Fruit fly (Drosophila melanogaster) whole organism, embryonic: ENCODE results near the gene CG8507.

Experiments used
- Aef1 ChIP-seq: fragments of 200-800 bp; sonication (Bioruptor generic); IDR thresholded peaks from 3 replicates; pipeline ENCODE4 v1.3.6; 2022; ENCODE audit warnings: missing biosample characterization, missing genetic modification characterization
- BEAF-32 ChIP-seq: fragments of 200-800 bp; sonication (Bioruptor generic); optimal IDR thresholded peaks from 3 replicates; lab custom pipeline; 2017; ENCODE audit warnings: missing biosample characterization, missing genetic modification characterization, mild to moderate bottlenecking, moderate library complexity, missing genetic modification reagents
- CG10366 ChIP-seq: fragments of 200-800 bp; sonication (Bioruptor generic); IDR thresholded peaks from 2 replicates; pipeline ENCODE4 v1.3.6; 2022; ENCODE audit warnings: missing biosample characterization, missing genetic modification characterization
- CG11085 ChIP-seq: fragments of 200-800 bp; sonication (Bioruptor generic); IDR thresholded peaks from 2 replicates; pipeline ENCODE4 v1.3.6; 2022; ENCODE audit warnings: missing biosample characterization, missing genetic modification characterization
- CG12744 ChIP-seq: fragments of 200-800 bp; sonication (Bioruptor generic); optimal IDR thresholded peaks from 2 replicates; lab custom pipeline; 2016; ENCODE audit warnings: missing biosample characterization, missing genetic modification characterization
- CG15514 ChIP-seq: fragments of 200-800 bp; sonication (Bioruptor generic); optimal IDR thresholded peaks from 3 replicates; lab custom pipeline; 2017; ENCODE audit warnings: missing biosample characterization, missing genetic modification characterization, mild to moderate bottlenecking, moderate library complexity, missing genetic modification reagents
- CG2129 ChIP-seq: fragments of 200-800 bp; sonication (Bioruptor generic); IDR thresholded peaks from 2 replicates; pipeline ENCODE4 v1.3.6; 2022; ENCODE audit warnings: missing biosample characterization, missing genetic modification characterization; ENCODE audit not compliant: partially characterized antibody
- CG2678 ChIP-seq: fragments of 200-800 bp; sonication (Bioruptor generic); optimal IDR thresholded peaks from 3 replicates; lab custom pipeline; 2019; ENCODE audit warnings: missing biosample characterization, mild to moderate bottlenecking, missing genetic modification characterization, moderate library complexity
- CG2875 ChIP-seq: fragments of 200-800 bp; sonication (Bioruptor generic); optimal IDR thresholded peaks from 2 replicates; lab custom pipeline; 2017; ENCODE audit warnings: missing biosample characterization, mild to moderate bottlenecking, missing genetic modification characterization, missing genetic modification reagents
- CG31441 ChIP-seq: fragments of 200-800 bp; sonication (Bioruptor generic); IDR thresholded peaks from 2 replicates; pipeline ENCODE4 v1.3.6; 2022; ENCODE audit warnings: missing biosample characterization, missing genetic modification characterization
- CG34422 ChIP-seq: fragments of 200-800 bp; sonication (Bioruptor generic); IDR thresholded peaks from 3 replicates; pipeline ENCODE4 v1.3.6; 2022; ENCODE audit warnings: missing biosample characterization, missing genetic modification characterization
- CG4617 ChIP-seq: fragments of 200-800 bp; sonication (Bioruptor generic); optimal IDR thresholded peaks from 3 replicates; lab custom pipeline; 2016; ENCODE audit warnings: missing biosample characterization, missing genetic modification characterization, borderline replicate concordance
- CG5953 ChIP-seq: fragments of 200-800 bp; sonication (Bioruptor generic); IDR thresholded peaks from 2 replicates; pipeline ENCODE4 v1.3.6; 2022; ENCODE audit warnings: missing biosample characterization, missing genetic modification characterization
- CG6791 ChIP-seq: fragments of 200-800 bp; sonication (Bioruptor generic); IDR thresholded peaks from 3 replicates; pipeline ENCODE4 v1.3.6; 2022; ENCODE audit warnings: missing biosample characterization, missing genetic modification characterization; ENCODE audit not compliant: partially characterized antibody
- CG9797 ChIP-seq: fragments of 200-800 bp; sonication (Bioruptor generic); optimal IDR thresholded peaks from 3 replicates; lab custom pipeline; 2018; ENCODE audit warnings: missing biosample characterization, mild to moderate bottlenecking, missing genetic modification characterization
- Dll ChIP-seq: fragments of 200-800 bp; sonication (Bioruptor generic); IDR thresholded peaks from 4 replicates; pipeline ENCODE4 v1.3.6; 2022; ENCODE audit warnings: missing biosample characterization, missing genetic modification characterization; ENCODE audit not compliant: partially characterized antibody
- Doc3 ChIP-seq: fragments of 200-800 bp; sonication (Bioruptor generic); IDR thresholded peaks from 3 replicates; pipeline ENCODE4 v1.3.6; 2022; ENCODE audit warnings: missing biosample characterization, missing genetic modification characterization; ENCODE audit not compliant: partially characterized antibody
- Dp ChIP-seq: fragments of 200-800 bp; sonication (Bioruptor generic); optimal IDR thresholded peaks from 2 replicates; lab custom pipeline; 2018; ENCODE audit warnings: missing biosample characterization, mild to moderate bottlenecking, missing genetic modification characterization, moderate library complexity
- Dref ChIP-seq: fragments of 200-800 bp; sonication (Bioruptor generic); IDR thresholded peaks from 2 replicates; pipeline ENCODE4 v1.3.6; 2022; ENCODE audit warnings: missing biosample characterization, missing genetic modification characterization
- E2f2 ChIP-seq: fragments of 200-800 bp; sonication (Bioruptor generic); IDR thresholded peaks from 2 replicates; pipeline ENCODE4 v1.3.6; 2022; ENCODE audit warnings: missing biosample characterization, missing genetic modification characterization
- HLH4C ChIP-seq: fragments of 200-800 bp; sonication (Bioruptor generic); IDR thresholded peaks from 3 replicates; pipeline ENCODE4 v1.3.6; 2022; ENCODE audit warnings: missing biosample characterization, missing genetic modification characterization; ENCODE audit not compliant: partially characterized antibody
- MBD-R2 ChIP-seq: fragments of 200-800 bp; sonication (Bioruptor generic); IDR thresholded peaks from 2 replicates; pipeline ENCODE4 v1.3.6; 2022; ENCODE audit warnings: missing biosample characterization, missing genetic modification characterization
- MESR4 ChIP-seq: fragments of 200-800 bp; sonication (Bioruptor generic); optimal IDR thresholded peaks from 2 replicates; lab custom pipeline; 2018; ENCODE audit warnings: missing biosample characterization, mild to moderate bottlenecking, missing genetic modification characterization, moderate library complexity
- Myb ChIP-seq: fragments of 200-800 bp; sonication (Bioruptor generic); optimal IDR thresholded peaks from 2 replicates; lab custom pipeline; 2016; ENCODE audit warnings: missing biosample characterization, missing genetic modification characterization
- NFAT ChIP-seq: fragments of 200-800 bp; sonication (Bioruptor generic); IDR thresholded peaks from 2 replicates; pipeline ENCODE4 v1.3.6; 2022; ENCODE audit warnings: missing biosample characterization, missing genetic modification characterization
- Opbp ChIP-seq: fragments of 200-800 bp; sonication (Bioruptor generic); IDR thresholded peaks from 3 replicates; pipeline ENCODE4 v1.3.6; 2022; ENCODE audit warnings: missing biosample characterization, missing genetic modification characterization; ENCODE audit not compliant: partially characterized antibody
- Scr ChIP-seq: fragments of 200-800 bp; sonication (Bioruptor generic); IDR thresholded peaks from 2 replicates; pipeline ENCODE4 v1.3.6; 2022; ENCODE audit warnings: missing biosample characterization, missing genetic modification characterization; ENCODE audit not compliant: partially characterized antibody
- abd-A ChIP-seq: fragments of 200-800 bp; sonication (Bioruptor generic); optimal IDR thresholded peaks from 3 replicates; lab custom pipeline; 2019; ENCODE audit warnings: missing biosample characterization, mild to moderate bottlenecking, missing genetic modification characterization, moderate library complexity
- bbx ChIP-seq: fragments of 200-800 bp; sonication (Bioruptor generic); IDR thresholded peaks from 2 replicates; pipeline ENCODE4 v1.3.6; 2022; ENCODE audit warnings: missing biosample characterization, missing genetic modification characterization; ENCODE audit not compliant: partially characterized antibody
- bigmax ChIP-seq: fragments of 200-800 bp; sonication (Bioruptor generic); optimal IDR thresholded peaks from 2 replicates; lab custom pipeline; 2018; ENCODE audit warnings: missing biosample characterization, mild to moderate bottlenecking, missing genetic modification characterization
- chinmo ChIP-seq: fragments of 200-800 bp; sonication (Bioruptor generic); IDR thresholded peaks from 4 replicates; pipeline ENCODE4 v1.3.6; 2022; ENCODE audit warnings: missing biosample characterization, missing genetic modification characterization; ENCODE audit not compliant: partially characterized antibody
- crol ChIP-seq: fragments of 200-800 bp; sonication (Bioruptor generic); IDR thresholded peaks from 2 replicates; pipeline ENCODE4 v1.3.6; 2022; ENCODE audit warnings: missing biosample characterization, missing genetic modification characterization
- gfzf ChIP-seq: fragments of 200-800 bp; sonication (Bioruptor generic); optimal IDR thresholded peaks from 2 replicates; lab custom pipeline; 2016; ENCODE audit warnings: missing biosample characterization, mild to moderate bottlenecking, missing genetic modification characterization, moderate library complexity
- gsb ChIP-seq: fragments of 200-800 bp; sonication (Bioruptor generic); IDR thresholded peaks from 2 replicates; pipeline ENCODE4 v1.3.6; 2022; ENCODE audit warnings: missing biosample characterization, missing genetic modification characterization
- klu ChIP-seq: fragments of 200-800 bp; sonication (Bioruptor generic); IDR thresholded peaks from 2 replicates; pipeline ENCODE4 v1.3.6; 2022; ENCODE audit warnings: missing biosample characterization, missing genetic modification characterization
- lov ChIP-seq, 2 experiments: fragments of 200-800 bp in 1 of 2; fragments of >200 bp in 1 of 2; sonication (Bioruptor generic) in 1 of 2; IDR thresholded peaks in 1 of 2; optimal IDR thresholded peaks in 1 of 2; 2 replicates in 1 of 2; 3 replicates in 1 of 2; pipeline versions ENCODE4 v1.3.6 to Lab custom; 2017 to 2022; ENCODE audit warnings: missing biosample characterization in 1 of 2, missing genetic modification characterization in 1 of 2
- mld ChIP-seq: fragments of 200-800 bp; sonication (Bioruptor generic); IDR thresholded peaks from 3 replicates; pipeline ENCODE4 v1.3.6; 2022; ENCODE audit warnings: missing biosample characterization, missing genetic modification characterization; ENCODE audit not compliant: partially characterized antibody
- onecut ChIP-seq: fragments of 200-800 bp; sonication (Bioruptor generic); IDR thresholded peaks from 2 replicates; pipeline ENCODE4 v1.3.6; 2022; ENCODE audit warnings: missing biosample characterization, missing genetic modification characterization
- pzg ChIP-seq: fragments of 200-800 bp; sonication (Bioruptor generic); optimal IDR thresholded peaks from 3 replicates; lab custom pipeline; 2018; ENCODE audit warnings: missing biosample characterization, mild to moderate bottlenecking, missing genetic modification characterization, moderate library complexity
- rib ChIP-seq: fragments of 200-800 bp; sonication (Bioruptor generic); IDR thresholded peaks from 2 replicates; pipeline ENCODE4 v1.3.6; 2022; ENCODE audit warnings: missing biosample characterization, missing genetic modification characterization
- scrt ChIP-seq: fragments of 200-800 bp; sonication (Bioruptor generic); optimal IDR thresholded peaks from 2 replicates; lab custom pipeline; 2018; ENCODE audit warnings: missing biosample characterization, mild to moderate bottlenecking, missing genetic modification characterization, moderate library complexity
- sens ChIP-seq: fragments of 200-800 bp; sonication (Bioruptor generic); peaks from one replicate; lab custom pipeline; 2016; ENCODE audit warnings: missing biosample characterization, missing genetic modification characterization
- twi ChIP-seq: fragments of 200-800 bp; optimal IDR thresholded peaks from 2 replicates; lab custom pipeline; 2019; ENCODE audit warnings: missing biosample characterization, mild to moderate bottlenecking, missing genetic modification characterization, moderate library complexity
- wdn ChIP-seq: fragments of 200-800 bp; sonication (Bioruptor generic); IDR thresholded peaks from 2 replicates; pipeline ENCODE4 v1.3.6; 2022; ENCODE audit warnings: missing biosample characterization, missing genetic modification characterization
- zen2 ChIP-seq: fragments of 200-800 bp; sonication (Bioruptor generic); IDR thresholded peaks from 3 replicates; pipeline ENCODE4 v1.3.6; 2022; ENCODE audit warnings: missing biosample characterization, missing genetic modification characterization; ENCODE audit not compliant: partially characterized antibody

CG8507 gene

DNA sequence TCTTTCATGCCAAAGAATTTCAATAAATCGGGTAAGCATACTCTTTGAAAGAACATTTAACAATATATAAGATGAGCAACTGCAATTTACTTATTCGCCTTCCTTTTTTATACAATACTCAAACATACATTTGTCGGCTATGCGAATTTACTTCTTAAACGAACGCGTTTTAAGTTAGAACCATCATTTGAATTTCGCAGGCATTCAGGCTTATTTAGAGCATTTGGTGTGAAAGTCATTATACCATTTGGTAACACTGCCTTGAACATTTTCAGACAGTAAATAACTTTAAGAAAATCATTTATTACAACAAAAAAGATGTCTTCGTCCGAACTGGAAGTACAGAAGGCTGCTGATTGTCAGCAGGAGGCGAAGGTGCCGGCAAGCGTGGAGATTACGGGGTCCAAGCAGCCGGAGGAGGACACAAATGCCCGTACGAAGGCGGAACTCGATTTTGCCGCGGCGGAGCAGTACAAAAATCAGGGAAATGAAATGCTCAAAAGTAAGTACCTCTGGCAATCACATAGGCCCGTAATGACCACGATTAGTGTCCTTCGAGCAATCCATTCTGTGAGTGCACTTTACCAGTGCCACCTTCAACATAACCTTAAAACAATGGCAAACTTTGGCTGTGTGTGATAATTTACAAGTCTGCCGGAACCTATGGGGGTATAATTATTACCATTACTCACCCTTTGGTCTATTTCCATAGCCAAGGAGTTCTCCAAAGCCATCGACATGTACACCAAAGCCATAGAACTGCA is 43.2 kb upstream of the CG8507 start:
- TF ChIP-seq pzg: peak; percentile 50
- peak; percentile 85 for TF ChIP-seq gfzf (GFP tag; lab: Kevin White, UChicago)
- peak; percentile 75 for TF ChIP-seq Dp (GFP tag; lab: Kevin White, UChicago)
- peak; percentile 42 for TF ChIP-seq CG9797 (GFP tag; lab: Kevin White, UChicago)
- TF ChIP-seq CG4617 (GFP tag; lab: Kevin White, UChicago): peak; percentile 70
- peak; percentile 60 for TF ChIP-seq MESR4 (GFP tag; lab: Kevin White, UChicago)
- TF ChIP-seq CG2875 (GFP tag; lab: Kevin White, UChicago): no peak
- TF ChIP-seq rib: no peak
- peak; percentile 90 for TF ChIP-seq bigmax (GFP tag; lab: Kevin White, UChicago)
- TF ChIP-seq E2f2: peak; percentile 80
- peak; percentile 18 for TF ChIP-seq sens (GFP tag; lab: Kevin White, UChicago)
- TF ChIP-seq CG10366 (GFP tag; lab: Robert Waterston, UW): no peak
- TF ChIP-seq Aef1 (GFP tag; lab: Robert Waterston, UW): no peak
- peak; percentile 15 for TF ChIP-seq Myb (GFP tag; lab: Kevin White, UChicago)
- TF ChIP-seq MBD-R2 (GFP tag; lab: Robert Waterston, UW): peak; percentile 15; the same call in 1 of the 2 replicates
- TF ChIP-seq CG2678 (tag; lab: Kevin White, UChicago): no peak
- TF ChIP-seq CG12744 (GFP tag; lab: Kevin White, UChicago): no peak
- TF ChIP-seq twi (tag; lab: Kevin White, UChicago): no peak
- TF ChIP-seq abd-A (tag; lab: Kevin White, UChicago): no peak
- TF ChIP-seq, all 482 proteins: peak for 11

dm6 chr3R:9754487-9754886 is 36.8 kb upstream of the CG8507 start, which contains the start of gene Tti1:
TSS of gene Tti1 (minus strand) at chr3R:9754686.
- TF ChIP-seq gsb (no peak), CG6791 (peak; percentile 61; the same call in 2 of the 3 replicates), CG11085 (GFP tag; lab: Robert Waterston, UW) (peak; percentile 9; the same call in 1 of the 2 replicates), E2f2 (peak; percentile 92), HLH4C (GFP tag; lab: Robert Waterston, UW) (peak; percentile 64), Dp (GFP tag; lab: Kevin White, UChicago) (peak; percentile 86), scrt (GFP tag; lab: Kevin White, UChicago) (peak; percentile 34), wdn (GFP tag; lab: Robert Waterston, UW) (no peak), CG34422 (GFP tag; lab: Robert Waterston, UW) (peak; percentile 34; the same call in 1 of the 3 replicates), zen2 (GFP tag; lab: Robert Waterston, UW) (0 out of 3 replicates have a peak, but pooled peaks have one; percentile 7), crol (GFP tag; lab: Robert Waterston, UW) (peak; percentile 77), klu (GFP tag; lab: Robert Waterston, UW) (peak; percentile 57; the same call in 1 of the 2 replicates), CG5953 (no peak), lov (optimal IDR thresholded peaks at IDR 0.05; lab: Kevin White, UChicago) (no peak), lov (GFP tag; IDR thresholded peaks at IDR 0.05; lab: Robert Waterston, UW) (no peak), chinmo (GFP tag; lab: Robert Waterston, UW) (0 out of 4 replicates have a peak, but pooled peaks have one; percentile 56), Doc3 (GFP tag; lab: Robert Waterston, UW) (0 out of 3 replicates have a peak, but pooled peaks have one; percentile 43), onecut (GFP tag; lab: Robert Waterston, UW) (no peak), pzg (peak; percentile 56), mld (GFP tag; lab: Robert Waterston, UW) (no peak), Dref (GFP tag; lab: Robert Waterston, UW) (peak; percentile 83), CG31441 (no peak), MBD-R2 (GFP tag; lab: Robert Waterston, UW) (peak; percentile 84), bbx (GFP tag; lab: Robert Waterston, UW) (peak; percentile 67), Scr (peak; percentile 42; the same call in 1 of the 2 replicates), NFAT (GFP tag; lab: Robert Waterston, UW) (no peak), CG2129 (GFP tag; lab: Robert Waterston, UW) (0 out of 2 replicates have a peak, but pooled peaks have one; percentile 14), Opbp (peak; percentile 52; the same call in 1 of the 3 replicates), BEAF-32 (GFP tag; lab: Kevin White, UChicago) (peak; percentile 38), Dll (peak; percentile 48; the same call in 1 of the 4 replicates), CG15514 (GFP tag; lab: Kevin White, UChicago) (peak; percentile 14)
